Worm (Caenorhabditis elegans): ENCODE data around the gene nlp-55.

ce11 chrII:8308314-8308713 is 13.1 kb upstream of the nlp-55 start:
- TF ChIP-seq snpc-4 (tag; optimal IDR thresholded peaks at IDR 0.05) (no peak), pha-4 (tag; optimal IDR thresholded peaks at IDR 0.05) (no peak), nhr-12 (tag; optimal IDR thresholded peaks at IDR 0.05) (no peak), nhr-237 (tag; optimal IDR thresholded peaks at IDR 0.05) (no peak), sptf-1 (tag; optimal IDR thresholded peaks at IDR 0.05) (no peak), unc-39 (tag; optimal IDR thresholded peaks at IDR 0.05) (no peak), elt-3 (tag; optimal IDR thresholded peaks at IDR 0.05) (no peak), blmp-1 (tag; optimal IDR thresholded peaks at IDR 0.05) (no peak), ces-1 (GFP tag; optimal IDR thresholded peaks at IDR 0.05) (no peak), M03D4.4 (tag; optimal IDR thresholded peaks at IDR 0.05) (no peak), unc-120 (tag; optimal IDR thresholded peaks at IDR 0.05; ENCODE audit: poor library complexity, severe bottlenecking) (no peak), elt-1 (tag; optimal IDR thresholded peaks at IDR 0.05; ENCODE audit: borderline replicate concordance, insufficient read depth) (no peak), hlh-1 (tag; optimal IDR thresholded peaks at IDR 0.05) (no peak), nhr-76 (tag; optimal IDR thresholded peaks at IDR 0.05) (no peak)

Measured in whole organism, mixed stage, embryonic.